Worm (Caenorhabditis elegans) whole organism, midembryonic: ENCODE results near the gene clec-28.

Source experiments
- klf-2 ChIP-seq: fragments of 200-800 bp; sonication (Bioruptor generic); conservative IDR thresholded peaks from 2 replicates; pipeline ENCODE4 v1.3.6; 2022; ENCODE audit warnings: missing genetic modification reagents, missing genetic modification characterization, missing compliant biosample characterization
- ztf-23 ChIP-seq: fragments of 200-800 bp; sonication (Bioruptor generic); IDR thresholded peaks from 2 replicates; pipeline ENCODE4 v1.3.6; 2022; ENCODE audit warnings: missing genetic modification reagents, missing genetic modification characterization, missing compliant biosample characterization
- ztf-29 ChIP-seq: fragments of 200-800 bp; sonication (Bioruptor generic); IDR thresholded peaks from 2 replicates; pipeline ENCODE4 v1.3.6; 2022; ENCODE audit warnings: missing genetic modification reagents, missing genetic modification characterization, missing compliant biosample characterization

The clec-28 gene

ce11 chrV:16911934-16912333 lies 46.4 kb downstream of the clec-28 start, which contains the start of gene nhr-116:
TSS of gene nhr-116 (plus strand) at chrV:16912234.
- TF ChIP-seq klf-2 (no peak), ztf-29 (GFP tag; lab: Robert Waterston, UW) (no peak), ztf-23 (GFP tag; lab: Robert Waterston, UW) (no peak)

- TF ChIP-seq ztf-23 (GFP tag; lab: Robert Waterston, UW) = no peak
Measured at ce11 chrV:16916079-16916478, 50.6 kb downstream of the clec-28 start, which contains the start of gene F09C6.10. TSS of gene F09C6.10 (minus strand) at chrV:16916179.
